Worm (Caenorhabditis elegans): ENCODE measurements around the gene fkh-3.
"Not testable (repeated sequence)": the region's sequence is repeated elsewhere in the genome, so short reads cannot be mapped to it uniquely, and the experiment has no call there.

ce11 chrX:13431388-13431787 is 8.1 kb upstream of the fkh-3 start, which contains the start of gene C29F7.10:
- not testable (repeated sequence) for TF ChIP-seq nfya-1 (tag; optimal IDR thresholded peaks at IDR 0.05); T23F11.4 (GFP tag; optimal IDR thresholded peaks at IDR 0.05); fax-1 (tag; optimal IDR thresholded peaks at IDR 0.05); ceh-30 (tag; optimal IDR thresholded peaks at IDR 0.05); ref-2 (tag; optimal IDR thresholded peaks at IDR 0.05); nhr-11 (tag; optimal IDR thresholded peaks at IDR 0.05); ceh-24 (tag; optimal IDR thresholded peaks at IDR 0.05); pha-4 (tag; optimal IDR thresholded peaks at IDR 0.05); elt-2 (tag; optimal IDR thresholded peaks at IDR 0.05); ceh-2 (tag; optimal IDR thresholded peaks at IDR 0.05); pag-3 (tag; optimal IDR thresholded peaks at IDR 0.05; ENCODE audit: borderline replicate concordance); sox-4 (tag; optimal IDR thresholded peaks at IDR 0.05)
